Fruit fly (Drosophila melanogaster) whole organism, prepupa: Measurements from ENCODE around the gene mamo.

ENCODE experiments used
- Blimp-1 ChIP-seq: fragments of 200-800 bp; sonication (Bioruptor generic); optimal IDR thresholded peaks from 3 replicates; lab custom pipeline; 2017; ENCODE audit warnings: missing biosample characterization, missing genetic modification characterization, mild to moderate bottlenecking, moderate library complexity, missing genetic modification reagents
- CG11762 ChIP-seq: fragments of 200-800 bp; sonication (Bioruptor generic); optimal IDR thresholded peaks from 3 replicates; lab custom pipeline; 2016; ENCODE audit warnings: missing biosample characterization, missing genetic modification characterization; ENCODE audit not compliant: insufficient read depth
- CG11902 ChIP-seq: fragments of 200-800 bp; sonication (Bioruptor generic); optimal IDR thresholded peaks from 3 replicates; lab custom pipeline; 2016; ENCODE audit warnings: missing biosample characterization, missing genetic modification characterization
- CG15336 ChIP-seq: fragments of 200-800 bp; sonication (Bioruptor generic); IDR thresholded peaks from 2 replicates; pipeline ENCODE4 v1.3.6; 2022; ENCODE audit warnings: missing biosample characterization, missing genetic modification characterization
- CG1621 ChIP-seq: fragments of 200-800 bp; sonication (Bioruptor generic); optimal IDR thresholded peaks from 3 replicates; lab custom pipeline; 2018; ENCODE audit warnings: missing biosample characterization, mild to moderate bottlenecking, missing genetic modification characterization
- CG16779 ChIP-seq: fragments of 200-800 bp; sonication (Bioruptor generic); optimal IDR thresholded peaks from 3 replicates; lab custom pipeline; 2017; ENCODE audit warnings: missing biosample characterization, mild to moderate bottlenecking, missing genetic modification characterization
- CG31627 ChIP-seq: fragments of 200-800 bp; sonication (Bioruptor generic); optimal IDR thresholded peaks from 3 replicates; lab custom pipeline; 2016; ENCODE audit warnings: missing biosample characterization, missing genetic modification characterization
- CG32006 ChIP-seq: fragments of 200-800 bp; sonication (Bioruptor generic); optimal IDR thresholded peaks from 3 replicates; lab custom pipeline; 2017; ENCODE audit warnings: missing biosample characterization, mild to moderate bottlenecking, missing genetic modification characterization
- CG34406 ChIP-seq: fragments of 200-800 bp; sonication (Bioruptor generic); optimal IDR thresholded peaks from 3 replicates; lab custom pipeline; 2016; ENCODE audit warnings: missing biosample characterization, missing genetic modification characterization
- CG3919 ChIP-seq: fragments of 200-800 bp; sonication (Bioruptor generic); optimal IDR thresholded peaks from 3 replicates; lab custom pipeline; 2016; ENCODE audit warnings: missing biosample characterization, missing genetic modification characterization
- CG4318 ChIP-seq: fragments of 200-800 bp; sonication (Bioruptor generic); optimal IDR thresholded peaks from 3 replicates; lab custom pipeline; 2017; ENCODE audit warnings: missing biosample characterization, mild to moderate bottlenecking, missing genetic modification characterization
- CG6163 ChIP-seq: fragments of 200-800 bp; sonication (Bioruptor generic); IDR thresholded peaks from 3 replicates; pipeline ENCODE4 v1.3.6; 2022; ENCODE audit warnings: missing biosample characterization, missing genetic modification characterization
- CG6276 ChIP-seq: fragments of 200-800 bp; sonication (Bioruptor generic); optimal IDR thresholded peaks from 2 replicates; lab custom pipeline; 2017; ENCODE audit warnings: missing biosample characterization, mild to moderate bottlenecking, missing genetic modification characterization
- CG6792 ChIP-seq: fragments of 200-800 bp; sonication (Bioruptor generic); optimal IDR thresholded peaks from 3 replicates; lab custom pipeline; 2016; ENCODE audit warnings: missing biosample characterization, missing genetic modification characterization
- CG6854 ChIP-seq: fragments of 200-800 bp; sonication (Bioruptor generic); optimal IDR thresholded peaks from 2 replicates; lab custom pipeline; 2017; ENCODE audit warnings: missing biosample characterization, mild to moderate bottlenecking, missing genetic modification characterization
- CG7368 ChIP-seq: fragments of 200-800 bp; sonication (Bioruptor generic); optimal IDR thresholded peaks from 3 replicates; lab custom pipeline; 2016; ENCODE audit warnings: missing biosample characterization, missing genetic modification characterization
- CG8119 ChIP-seq: fragments of 200-800 bp; sonication (Bioruptor generic); IDR thresholded peaks from 3 replicates; pipeline ENCODE4 v1.3.6; 2022; ENCODE audit warnings: missing biosample characterization, missing genetic modification characterization
- CG8319 ChIP-seq: fragments of 200-800 bp; sonication (Bioruptor generic); optimal IDR thresholded peaks from 3 replicates; lab custom pipeline; 2016; ENCODE audit warnings: missing biosample characterization, missing genetic modification characterization
- CG8632 ChIP-seq: fragments of 200-800 bp; sonication (Bioruptor generic); optimal IDR thresholded peaks from 3 replicates; lab custom pipeline; 2016; ENCODE audit warnings: missing biosample characterization, missing genetic modification characterization
- CG9139 ChIP-seq: fragments of 200-800 bp; sonication (Bioruptor generic); optimal IDR thresholded peaks from 3 replicates; lab custom pipeline; 2017; ENCODE audit warnings: missing biosample characterization, mild to moderate bottlenecking, missing genetic modification characterization
- Eip75B ChIP-seq: fragments of 200-800 bp; sonication (Bioruptor generic); optimal IDR thresholded peaks from 3 replicates; lab custom pipeline; 2016; ENCODE audit warnings: missing biosample characterization, missing genetic modification characterization
- Eip78C ChIP-seq: fragments of 200-800 bp; sonication (Bioruptor generic); peaks from one replicate; lab custom pipeline; 2016; ENCODE audit warnings: missing biosample characterization, missing genetic modification characterization
- Ets21C ChIP-seq: fragments of 200-800 bp; sonication (Bioruptor generic); optimal IDR thresholded peaks from 3 replicates; lab custom pipeline; 2016; ENCODE audit warnings: missing biosample characterization, missing genetic modification characterization
- Ets96B ChIP-seq: fragments of 200-800 bp; optimal IDR thresholded peaks from 2 replicates; lab custom pipeline; 2019; ENCODE audit warnings: missing biosample characterization, mild to moderate bottlenecking, missing genetic modification characterization, moderate library complexity
- Gug ChIP-seq: fragments of 200-800 bp; sonication (Bioruptor generic); IDR thresholded peaks from 2 replicates; pipeline ENCODE4 v1.3.6; 2022; ENCODE audit warnings: missing biosample characterization, missing genetic modification characterization
- Hr38 ChIP-seq: sonication (Bioruptor generic); optimal IDR thresholded peaks from 2 replicates; lab custom pipeline; 2016; ENCODE audit warnings: missing biosample characterization, missing genetic modification characterization
- Hr39 ChIP-seq: fragments of 200-800 bp; sonication (Bioruptor generic); optimal IDR thresholded peaks from 2 replicates; lab custom pipeline; 2016; ENCODE audit warnings: missing biosample characterization, missing genetic modification characterization
- Hr4 ChIP-seq: fragments of 200-800 bp; sonication (Bioruptor generic); optimal IDR thresholded peaks from 3 replicates; lab custom pipeline; 2016; ENCODE audit warnings: missing biosample characterization, missing genetic modification characterization
- Lpt ChIP-seq: fragments of 200-800 bp; sonication (Bioruptor generic); optimal IDR thresholded peaks from 3 replicates; lab custom pipeline; 2016; ENCODE audit warnings: missing biosample characterization, missing genetic modification characterization
- OdsH ChIP-seq: fragments of 200-800 bp; sonication (Bioruptor generic); optimal IDR thresholded peaks from 3 replicates; lab custom pipeline; 2016; ENCODE audit warnings: missing biosample characterization, missing genetic modification characterization
- Sox102F ChIP-seq: fragments of 200-800 bp; sonication (Bioruptor generic); optimal IDR thresholded peaks from 2 replicates; lab custom pipeline; 2016; ENCODE audit warnings: missing biosample characterization, mild to moderate bottlenecking, missing genetic modification characterization
- Sox15 ChIP-seq: fragments of 200-800 bp; sonication (Bioruptor generic); optimal IDR thresholded peaks from 3 replicates; lab custom pipeline; 2016; ENCODE audit warnings: missing biosample characterization, missing genetic modification characterization
- achi ChIP-seq: fragments of 200-800 bp; sonication (Bioruptor generic); optimal IDR thresholded peaks from 3 replicates; lab custom pipeline; 2016; ENCODE audit warnings: missing biosample characterization, missing genetic modification characterization
- acj6 ChIP-seq: fragments of 200-800 bp; sonication (Bioruptor generic); optimal IDR thresholded peaks from 3 replicates; lab custom pipeline; 2016; ENCODE audit warnings: missing biosample characterization, missing genetic modification characterization
- dac ChIP-seq: fragments of 200-800 bp; sonication (Bioruptor generic); optimal IDR thresholded peaks from 2 replicates; lab custom pipeline; 2017; ENCODE audit warnings: missing biosample characterization, mild to moderate bottlenecking, missing genetic modification characterization
- dsx ChIP-seq: fragments of 200-800 bp; optimal IDR thresholded peaks from 3 replicates; lab custom pipeline; 2019; ENCODE audit warnings: missing biosample characterization, mild to moderate bottlenecking, missing genetic modification characterization, moderate library complexity; ENCODE audit not compliant: poor library complexity, severe bottlenecking
- eg ChIP-seq: fragments of 200-800 bp; sonication (Bioruptor generic); IDR thresholded peaks from 3 replicates; pipeline ENCODE4 v1.3.6; 2022; ENCODE audit warnings: missing biosample characterization, missing genetic modification characterization
- esn ChIP-seq: fragments of 200-800 bp; sonication (Bioruptor generic); optimal IDR thresholded peaks from 2 replicates; lab custom pipeline; 2016; ENCODE audit warnings: missing biosample characterization, mild to moderate bottlenecking, missing genetic modification characterization, moderate library complexity
- fkh ChIP-seq: fragments of 200-800 bp; sonication (Bioruptor generic); optimal IDR thresholded peaks from 3 replicates; lab custom pipeline; 2017; ENCODE audit warnings: missing biosample characterization, mild to moderate bottlenecking, missing genetic modification characterization, moderate library complexity
- lz ChIP-seq: fragments of 200-800 bp; sonication (Bioruptor generic); optimal IDR thresholded peaks from 3 replicates; lab custom pipeline; 2016; ENCODE audit warnings: missing biosample characterization, missing genetic modification characterization
- pdm3 ChIP-seq: fragments of 200-800 bp; sonication (Bioruptor generic); optimal IDR thresholded peaks from 3 replicates; lab custom pipeline; 2016; ENCODE audit warnings: missing biosample characterization, missing genetic modification characterization
- spab ChIP-seq: fragments of 200-800 bp; sonication (Bioruptor generic); optimal IDR thresholded peaks from 2 replicates; lab custom pipeline; 2017; ENCODE audit warnings: missing biosample characterization, mild to moderate bottlenecking, missing genetic modification characterization, missing genetic modification reagents
- svp ChIP-seq: fragments of 200-800 bp; sonication (Bioruptor generic); peaks from one replicate; lab custom pipeline; 2016; ENCODE audit warnings: missing biosample characterization, missing genetic modification characterization

mamo gene

DNA sequence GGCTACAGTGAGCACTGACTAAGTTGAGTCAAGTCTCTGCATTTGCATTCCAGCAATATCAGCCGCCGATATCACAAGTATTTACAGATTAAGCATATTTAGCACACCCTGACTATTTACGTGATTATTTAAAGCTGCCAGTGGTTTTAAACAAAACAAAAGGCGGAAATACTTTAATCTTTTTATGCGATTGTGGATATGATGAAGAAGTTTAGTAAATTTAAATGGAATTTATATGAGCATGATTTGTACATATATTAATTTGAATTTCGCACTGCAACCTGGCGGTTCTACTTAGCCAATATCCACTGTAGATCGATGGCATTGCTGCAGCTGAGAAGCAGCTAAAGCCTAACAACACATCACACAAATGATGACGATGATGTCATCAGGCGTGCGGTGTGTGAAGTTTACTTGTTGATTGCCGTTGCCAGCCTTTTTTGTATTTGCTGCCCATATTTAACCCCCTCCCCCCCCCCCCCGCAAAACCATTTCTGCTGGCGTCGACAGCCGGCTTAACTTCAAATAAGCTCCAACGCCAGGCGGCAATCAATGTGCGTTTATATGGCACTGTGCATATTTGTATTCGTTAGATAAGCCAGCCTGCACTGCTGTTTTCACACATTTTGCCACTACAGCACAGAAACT lies 174.7 kb downstream of the mamo start (continued):
- TF ChIP-seq CG6792 (GFP tag; lab: Kevin White, UChicago) (peak; percentile 64), dsx (peak; percentile 72), Hr4 (GFP tag; lab: Kevin White, UChicago) (peak; percentile 81), pdm3 (GFP tag; lab: Kevin White, UChicago) (peak; percentile 82), Sox102F (GFP tag; lab: Kevin White, UChicago) (peak; percentile 49), esn (peak; percentile 63), CG3919 (GFP tag; lab: Kevin White, UChicago) (peak; percentile 72), Ets96B (tag; lab: Kevin White, UChicago) (peak; percentile 73), CG32006 (GFP tag; lab: Kevin White, UChicago) (peak; percentile 92), Hr39 (GFP tag; lab: Kevin White, UChicago) (peak; percentile 61), dac (GFP tag; lab: Kevin White, UChicago) (peak; percentile 68), spab (GFP tag; lab: Kevin White, UChicago) (peak; percentile 64), CG15336 (GFP tag; lab: Robert Waterston, UW) (peak; percentile 78), CG4318 (GFP tag; lab: Kevin White, UChicago) (peak; percentile 74), Eip78C (GFP tag; lab: Kevin White, UChicago) (peak; percentile 92), Ets21C (GFP tag; lab: Kevin White, UChicago) (peak; percentile 38), CG1621 (tag; lab: Kevin White, UChicago) (peak; percentile 55), acj6 (GFP tag; lab: Kevin White, UChicago) (peak; percentile 79), CG31627 (GFP tag; lab: Kevin White, UChicago) (peak; percentile 64), Hr38 (GFP tag; lab: Kevin White, UChicago) (no peak), OdsH (GFP tag; lab: Kevin White, UChicago) (peak; percentile 76), achi (GFP tag; lab: Kevin White, UChicago) (peak; percentile 70), CG11902 (GFP tag; lab: Kevin White, UChicago) (peak; percentile 45), CG16779 (tag; lab: Kevin White, UChicago) (peak; percentile 63), CG11762 (GFP tag; lab: Kevin White, UChicago) (peak; percentile 65), Lpt (GFP tag; lab: Kevin White, UChicago) (peak; percentile 71), Sox15 (GFP tag; lab: Kevin White, UChicago) (peak; percentile 51), eg (GFP tag; lab: Robert Waterston, UW) (peak; percentile 63; the same call in 2 of the 3 replicates), Eip75B (GFP tag; lab: Kevin White, UChicago) (peak; percentile 81), lz (peak; percentile 44), CG6163 (GFP tag; lab: Robert Waterston, UW) (peak; percentile 50; the same call in 2 of the 3 replicates), CG8319 (peak; percentile 5), CG8119 (GFP tag; lab: Robert Waterston, UW) (peak; percentile 81), CG9139 (peak; percentile 48), fkh (peak; percentile 86), CG34406 (GFP tag; lab: Kevin White, UChicago) (peak; percentile 58)

DNA sequence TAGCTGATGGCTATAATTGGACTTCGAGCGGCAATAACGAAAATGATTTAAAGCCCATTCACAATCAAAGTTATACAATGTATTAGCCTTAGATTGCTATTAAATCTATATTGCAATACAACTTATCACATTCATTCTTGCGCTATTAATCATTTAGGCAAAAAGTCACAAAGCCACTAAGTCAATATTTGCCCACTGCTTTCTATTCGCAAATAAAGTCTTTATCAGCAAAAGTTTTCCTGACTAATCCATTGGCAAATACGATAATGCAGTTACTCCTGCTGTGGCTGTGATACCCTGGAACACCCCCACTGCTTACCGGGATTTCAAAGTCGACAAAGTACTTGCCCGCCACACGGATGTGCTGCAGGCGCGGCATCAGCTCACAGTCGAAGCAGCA lies 176.3 kb downstream of the mamo start:
- no peak for TF ChIP-seq Gug
- no peak for TF ChIP-seq lz
- TF ChIP-seq Blimp-1: no peak
- no peak for TF ChIP-seq esn
- TF ChIP-seq, all 60 proteins: peak for 0

DNA sequence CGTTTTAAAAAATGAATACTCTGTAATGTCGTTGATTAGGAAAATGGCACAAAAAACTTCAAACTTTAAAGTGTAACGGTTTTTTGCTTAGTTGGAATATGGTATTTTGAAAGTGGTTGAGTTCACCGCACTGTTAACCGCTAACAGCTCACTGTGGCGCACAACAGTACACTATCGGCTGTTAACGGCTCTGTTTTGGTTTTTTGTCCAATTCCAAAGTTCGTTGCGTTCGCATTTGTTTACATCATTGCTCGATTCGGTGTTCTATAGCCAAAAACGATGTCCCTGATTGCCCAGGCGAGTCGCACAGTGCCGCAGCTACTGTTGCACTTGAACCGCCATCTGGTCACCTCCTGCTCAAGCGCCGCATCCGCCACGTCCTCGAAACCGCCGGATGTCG lies 178.8 kb downstream of the mamo start, which contains the start of gene CG11095:
Gene CG11095 (plus strand): TSS at position 205 of the 400 bp plus-strand sequence.
- peak; percentile 53; the same call in 1 of the 3 replicates for TF ChIP-seq eg (GFP tag; lab: Robert Waterston, UW)
- peak; percentile 44 for TF ChIP-seq CG9139
- TF ChIP-seq CG8119 (GFP tag; lab: Robert Waterston, UW): peak; percentile 23; the same call in 1 of the 3 replicates
- no peak for TF ChIP-seq CG8632 (GFP tag; lab: Kevin White, UChicago)
- TF ChIP-seq CG1621 (tag; lab: Kevin White, UChicago): peak; percentile 44
- TF ChIP-seq svp (GFP tag; lab: Kevin White, UChicago): no peak
- peak; percentile 43 for TF ChIP-seq achi (GFP tag; lab: Kevin White, UChicago)
- TF ChIP-seq CG6276 (GFP tag; lab: Kevin White, UChicago): peak; percentile 68
- peak; percentile 10 for TF ChIP-seq CG6854 (GFP tag; lab: Kevin White, UChicago)
- no peak for TF ChIP-seq CG7368 (GFP tag; lab: Kevin White, UChicago)
